Worm (Caenorhabditis elegans) whole organism, L4 larva: ENCODE results near the gene btb-20.

Experiments used
- F37D6.2 ChIP-seq: sonication (generic microtip); optimal IDR thresholded peaks from 2 replicates; lab custom pipeline; 2016; ENCODE audit warnings: mild to moderate bottlenecking, missing genetic modification characterization, missing compliant biosample characterization
- R02D3.7 ChIP-seq: fragments of 150-350 bp; sonication (generic microtip); optimal IDR thresholded peaks from 3 replicates; lab custom pipeline; 2014; ENCODE audit warnings: missing biosample characterization, missing genetic modification characterization
- T26A8.4 ChIP-seq: fragments of 200-800 bp; sonication (Bioruptor generic); IDR thresholded peaks from 2 replicates; pipeline ENCODE4 v1.3.6; 2022; ENCODE audit warnings: missing genetic modification characterization, missing compliant biosample characterization
- Y48G9A.11 ChIP-seq: fragments of 200-800 bp; sonication (Bioruptor generic); IDR thresholded peaks from 2 replicates; pipeline ENCODE4 v1.3.6; 2022; ENCODE audit warnings: missing genetic modification reagents, missing genetic modification characterization, missing compliant biosample characterization
- aha-1 ChIP-seq: fragments of 150-350 bp; peaks from one replicate; lab custom pipeline; 2014; ENCODE audit warnings: missing biosample characterization, missing genetic modification characterization
- ama-1 ChIP-seq: fragments of 150-350 bp; optimal IDR thresholded peaks from 2 replicates; lab custom pipeline; 2014; ENCODE audit warnings: inconsistent platforms, mixed read lengths
- daf-16 ChIP-seq, 3 experiments: sonication (generic microtip); optimal IDR thresholded peaks; 2 replicates each; lab custom pipeline; 2016 to 2017; ENCODE audit warnings: missing genetic modification characterization in 3 of 3, missing genetic modification reagents in 3 of 3, mild to moderate bottlenecking in 2 of 3, missing compliant biosample characterization in 2 of 3, missing biosample characterization in 1 of 3, moderate library complexity in 1 of 3
- dmd-6 ChIP-seq: fragments of 200-800 bp; sonication (Bioruptor generic); IDR thresholded peaks from 2 replicates; pipeline ENCODE4 v1.3.6; 2022; ENCODE audit warnings: missing genetic modification reagents, missing genetic modification characterization, missing compliant biosample characterization
- dmd-9 ChIP-seq: fragments of 200-800 bp; sonication (Bioruptor generic); IDR thresholded peaks from 2 replicates; pipeline ENCODE4 v1.3.6; 2022; ENCODE audit warnings: missing genetic modification reagents, missing genetic modification characterization, missing compliant biosample characterization
- dve-1 ChIP-seq: sonication (generic microtip); optimal IDR thresholded peaks from 2 replicates; lab custom pipeline; 2017; ENCODE audit warnings: antibody characterized with exemption, mild to moderate bottlenecking, missing genetic modification characterization, missing compliant biosample characterization; ENCODE audit not compliant: insufficient read depth
- egl-43 ChIP-seq: fragments of 200-800 bp; sonication (Bioruptor generic); IDR thresholded peaks from 2 replicates; pipeline ENCODE4 v1.3.6; 2022; ENCODE audit warnings: missing genetic modification reagents, missing genetic modification characterization, missing compliant biosample characterization
- gei-8 ChIP-seq: fragments of 200-800 bp; sonication (Bioruptor generic); optimal IDR thresholded peaks from 2 replicates; lab custom pipeline; 2018; ENCODE audit warnings: mild to moderate bottlenecking, missing genetic modification characterization, missing compliant biosample characterization
- hlh-11 ChIP-seq: fragments of 200-800 bp; sonication (Bioruptor generic); optimal IDR thresholded peaks from 2 replicates; lab custom pipeline; 2018; ENCODE audit warnings: mild to moderate bottlenecking, missing genetic modification characterization, missing compliant biosample characterization
- jun-1 ChIP-seq: fragments of 150-350 bp; optimal IDR thresholded peaks from 2 replicates; lab custom pipeline; 2014; ENCODE audit warnings: missing biosample characterization, missing genetic modification reagents, missing genetic modification characterization
- lin-1 ChIP-seq: fragments of 200-800 bp; sonication (Bioruptor generic); IDR thresholded peaks from 2 replicates; pipeline ENCODE4 v1.3.6; 2022; ENCODE audit warnings: missing genetic modification reagents, missing genetic modification characterization, missing compliant biosample characterization
- lin-13 ChIP-seq: fragments of 150-350 bp; optimal IDR thresholded peaks from 2 replicates; lab custom pipeline; 2014; ENCODE audit warnings: missing biosample characterization, missing genetic modification reagents, missing genetic modification characterization
- lin-38 ChIP-seq: fragments of 200-800 bp; sonication (Bioruptor generic); IDR thresholded peaks from 2 replicates; pipeline ENCODE4 v1.3.6; 2022; ENCODE audit warnings: missing genetic modification reagents, missing genetic modification characterization, missing compliant biosample characterization
- madf-5 ChIP-seq, 2 experiments: fragments of 200-800 bp; sonication (Bioruptor generic); IDR thresholded peaks; 2 replicates each; pipeline ENCODE4 v1.3.6; 2022; ENCODE audit warnings: missing compliant biosample characterization in 2 of 2, missing genetic modification characterization in 2 of 2
- mdl-1 ChIP-seq, 2 experiments: fragments of 150-350 bp in 1 of 2; sonication (generic microtip) in 1 of 2; optimal IDR thresholded peaks; 2 replicates each; lab custom pipeline; 2014 to 2017; ENCODE audit warnings: missing biosample characterization in 2 of 2, missing genetic modification characterization in 2 of 2
- mdt-29 ChIP-seq: fragments of 200-800 bp; sonication (Bioruptor generic); IDR thresholded peaks from 2 replicates; pipeline ENCODE4 v1.3.6; 2022; ENCODE audit warnings: missing genetic modification reagents, missing genetic modification characterization, missing compliant biosample characterization
- mxl-3 ChIP-seq: fragments of 200-800 bp; sonication (Bioruptor generic); optimal IDR thresholded peaks from 2 replicates; lab custom pipeline; 2018; ENCODE audit warnings: mild to moderate bottlenecking, missing genetic modification characterization, missing compliant biosample characterization
- nhr-10 ChIP-seq: fragments of 150-350 bp; optimal IDR thresholded peaks from 2 replicates; lab custom pipeline; 2014; ENCODE audit warnings: missing biosample characterization, missing genetic modification characterization
- nhr-102 ChIP-seq: sonication (generic microtip); optimal IDR thresholded peaks from 2 replicates; lab custom pipeline; 2016; ENCODE audit warnings: mild to moderate bottlenecking, missing genetic modification characterization, moderate library complexity, missing compliant biosample characterization
- nhr-111 ChIP-seq: fragments of 200-800 bp; sonication (Bioruptor generic); optimal IDR thresholded peaks from 2 replicates; lab custom pipeline; 2018; ENCODE audit warnings: mild to moderate bottlenecking, missing genetic modification characterization, missing compliant biosample characterization
- nhr-25 ChIP-seq: sonication (generic microtip); optimal IDR thresholded peaks from 2 replicates; lab custom pipeline; 2017; ENCODE audit warnings: missing genetic modification characterization, mild to moderate bottlenecking, missing compliant biosample characterization, antibody characterized with exemption, moderate library complexity, borderline replicate concordance; ENCODE audit not compliant: insufficient read depth
- nhr-48 ChIP-seq: sonication (generic microtip); optimal IDR thresholded peaks from 2 replicates; lab custom pipeline; 2016; ENCODE audit warnings: mild to moderate bottlenecking, missing genetic modification characterization, missing compliant biosample characterization
- nhr-76 ChIP-seq: fragments of 150-350 bp; optimal IDR thresholded peaks from 2 replicates; lab custom pipeline; 2014; ENCODE audit warnings: missing biosample characterization, missing genetic modification characterization
- php-3 ChIP-seq: fragments of 200-800 bp; sonication (Bioruptor generic); IDR thresholded peaks from 2 replicates; pipeline ENCODE4 v1.3.6; 2022; ENCODE audit warnings: missing genetic modification reagents, missing genetic modification characterization, missing compliant biosample characterization
- pqm-1 ChIP-seq: sonication (generic microtip); optimal IDR thresholded peaks from 2 replicates; lab custom pipeline; 2017; ENCODE audit warnings: missing biosample characterization, missing genetic modification characterization
- saeg-2 ChIP-seq: fragments of 200-800 bp; sonication (Bioruptor generic); IDR thresholded peaks from 2 replicates; pipeline ENCODE4 v1.3.6; 2022; ENCODE audit warnings: missing genetic modification reagents, missing genetic modification characterization, missing compliant biosample characterization
- sdz-12 ChIP-seq: fragments of 200-800 bp; sonication (Bioruptor generic); optimal IDR thresholded peaks from 2 replicates; lab custom pipeline; 2018; ENCODE audit warnings: mild to moderate bottlenecking, missing genetic modification characterization, missing compliant biosample characterization
- snpc-4 ChIP-seq: fragments of 150-350 bp; optimal IDR thresholded peaks from 2 replicates; lab custom pipeline; 2014; ENCODE audit warnings: missing biosample characterization, missing genetic modification characterization
- spr-1 ChIP-seq: sonication (generic microtip); optimal IDR thresholded peaks from 2 replicates; lab custom pipeline; 2016; ENCODE audit warnings: mild to moderate bottlenecking, missing genetic modification characterization, missing compliant biosample characterization
- spr-3 ChIP-seq: fragments of 200-800 bp; sonication (Bioruptor generic); optimal IDR thresholded peaks from 2 replicates; lab custom pipeline; 2018; ENCODE audit warnings: mild to moderate bottlenecking, missing genetic modification characterization, missing compliant biosample characterization
- tra-1 ChIP-seq: fragments of 200-800 bp; sonication (Bioruptor generic); IDR thresholded peaks from 2 replicates; pipeline ENCODE4 v1.3.6; 2022; ENCODE audit warnings: missing genetic modification reagents, missing genetic modification characterization, missing compliant biosample characterization
- unc-39 ChIP-seq: sonication (generic microtip); optimal IDR thresholded peaks from 2 replicates; lab custom pipeline; 2017; ENCODE audit warnings: missing biosample characterization, missing genetic modification characterization
- vab-7 ChIP-seq: fragments of 200-800 bp; sonication (Bioruptor generic); IDR thresholded peaks from 2 replicates; pipeline ENCODE4 v1.3.6; 2022; ENCODE audit warnings: missing genetic modification reagents, missing genetic modification characterization, missing compliant biosample characterization
- zag-1 ChIP-seq: fragments of 150-350 bp; optimal IDR thresholded peaks from 2 replicates; lab custom pipeline; 2014; ENCODE audit warnings: missing biosample characterization, missing genetic modification characterization
- zfp-3 ChIP-seq: fragments of 200-800 bp; sonication (Bioruptor generic); conservative IDR thresholded peaks from 2 replicates; pipeline ENCODE4 v1.3.6; 2022; ENCODE audit warnings: missing genetic modification reagents, missing genetic modification characterization, missing compliant biosample characterization
- zip-11 ChIP-seq: fragments of 200-800 bp; sonication (Bioruptor generic); IDR thresholded peaks from 2 replicates; pipeline ENCODE4 v1.3.6; 2022; ENCODE audit warnings: missing genetic modification characterization, missing compliant biosample characterization
- ztf-11 ChIP-seq: fragments of 150-350 bp; optimal IDR thresholded peaks from 2 replicates; lab custom pipeline; 2014; ENCODE audit warnings: missing biosample characterization, missing genetic modification characterization

btb-20 gene

ce11 chrII:14550613-14551012 is 27.3 kb upstream of the btb-20 start, which contains the start of gene nlp-41:
Gene nlp-41 (plus strand): TSS chrII:14550913.
- TF ChIP-seq aha-1 (tag; lab: Kevin White, UChicago), result no peak
- no peak for TF ChIP-seq lin-38 (GFP tag; lab: Robert Waterston, UW)
- no peak for TF ChIP-seq nhr-48 (tag; lab: Kevin White, UChicago)
- TF ChIP-seq unc-39 (tag; lab: Kevin White, UChicago), result no peak
- TF ChIP-seq snpc-4, result no peak
- TF ChIP-seq zip-11 (GFP tag; lab: Robert Waterston, UW), result no peak
- TF ChIP-seq dve-1 (tag; lab: Kevin White, UChicago), result no peak
- TF ChIP-seq ama-1 (lab: Kevin White, UChicago), result no peak
- no peak for TF ChIP-seq spr-1 (tag; lab: Kevin White, UChicago)
- TF ChIP-seq madf-5 (GFP tag; IDR thresholded peaks at IDR 0.05; lab: Robert Waterston, UW), result no peak
- TF ChIP-seq nhr-76 (tag; lab: Kevin White, UChicago), result no peak
- no peak for TF ChIP-seq mdt-29
- no peak for TF ChIP-seq php-3
- no peak for TF ChIP-seq sdz-12 (GFP tag; lab: Kevin White, UChicago)
- no peak for TF ChIP-seq zag-1 (tag; lab: Kevin White, UChicago)
- no peak for TF ChIP-seq jun-1 (tag; lab: Kevin White, UChicago)

- TF ChIP-seq gei-8 (no peak), tra-1 (GFP tag; lab: Robert Waterston, UW) (no peak), F37D6.2 (tag; lab: Kevin White, UChicago) (no peak), zfp-3 (GFP tag; lab: Robert Waterston, UW) (no peak), pqm-1 (tag; lab: Kevin White, UChicago) (no peak), spr-3 (GFP tag; lab: Kevin White, UChicago) (no peak), vab-7 (GFP tag; lab: Robert Waterston, UW) (no peak), R02D3.7 (no peak), egl-43 (GFP tag; lab: Robert Waterston, UW) (no peak)
These were observed 25.4 kb upstream of the btb-20 start, which contains the start of gene gcy-29 for ce11 chrII:14548691-14549090. Gene gcy-29 (minus strand): TSS chrII:14548791.

DNA sequence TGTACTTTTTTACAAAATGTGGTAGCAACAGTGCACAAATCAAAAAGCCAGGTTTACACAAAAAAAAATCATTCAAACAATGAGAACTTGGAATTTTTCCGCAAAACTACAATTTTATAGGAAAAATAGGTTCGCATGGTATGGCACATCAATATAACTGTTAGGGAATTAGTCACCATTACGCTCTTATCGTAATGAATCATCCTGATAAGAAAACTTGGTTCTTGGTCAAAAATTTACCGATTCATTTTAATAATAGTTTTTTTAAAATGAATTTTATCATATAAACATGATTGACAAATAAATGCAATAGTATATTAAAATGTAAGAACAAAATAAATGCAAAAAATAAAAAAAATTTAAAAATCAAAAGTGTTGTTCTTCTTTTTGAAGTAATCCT is 17.2 kb upstream of the btb-20 start:
- TF ChIP-seq pqm-1 (tag; lab: Kevin White, UChicago) (peak; percentile 38), zfp-3 (GFP tag; lab: Robert Waterston, UW) (no peak), lin-1 (GFP tag; lab: Robert Waterston, UW) (no peak), Y48G9A.11 (GFP tag; lab: Robert Waterston, UW) (no peak), lin-13 (no peak), aha-1 (tag; lab: Kevin White, UChicago) (peak; percentile 88), nhr-25 (no peak), tra-1 (GFP tag; lab: Robert Waterston, UW) (no peak), unc-39 (tag; lab: Kevin White, UChicago) (no peak), mdt-29 (no peak), daf-16 (GFP tag; optimal IDR thresholded peaks at IDR 0.05; lab: Kevin White, UChicago) (no peak), daf-16 (tag; optimal IDR thresholded peaks at IDR 0.05; lab: Kevin White, UChicago) (no peak), nhr-102 (tag; lab: Kevin White, UChicago) (no peak)

ce11 chrII:14537728-14538127 is 14.4 kb upstream of the btb-20 start, which contains the start of the genes clec-147 and C04H5.7:
Gene clec-147 (minus strand): TSS chrII:14537828.
Gene C04H5.7 (plus strand): TSS chrII:14537946.
- TF ChIP-seq gei-8 (no peak), nhr-111 (GFP tag; lab: Kevin White, UChicago) (no peak), dmd-9 (GFP tag; lab: Robert Waterston, UW) (no peak), tra-1 (GFP tag; lab: Robert Waterston, UW) (no peak), dmd-6 (no peak), jun-1 (tag; lab: Kevin White, UChicago) (no peak), mdl-1 (tag; optimal IDR thresholded peaks at IDR 0.05; lab: Kevin White, UChicago) (no peak), saeg-2 (GFP tag; lab: Robert Waterston, UW) (no peak), nhr-10 (tag; lab: Kevin White, UChicago) (no peak), T26A8.4 (GFP tag; lab: Robert Waterston, UW) (no peak), ztf-11 (tag; lab: Kevin White, UChicago) (no peak), nhr-25 (no peak), mxl-3 (GFP tag; lab: Kevin White, UChicago) (no peak), hlh-11 (tag; lab: Kevin White, UChicago) (no peak)
